Worm (Caenorhabditis elegans) whole organism, midembryonic: ENCODE results near the gene frm-2.

ENCODE experiments used
- med-1 ChIP-seq: sonication (generic microtip); optimal IDR thresholded peaks from 2 replicates; lab custom pipeline; 2017; ENCODE audit warnings: missing genetic modification characterization, mild to moderate bottlenecking, missing compliant biosample characterization, antibody characterized with exemption, missing genetic modification reagents; ENCODE audit not compliant: insufficient read depth
- ref-1 ChIP-seq: fragments of 200-800 bp; sonication (Bioruptor generic); conservative IDR thresholded peaks from 2 replicates; pipeline ENCODE4 v1.3.6; 2022; ENCODE audit warnings: missing genetic modification reagents, missing genetic modification characterization, missing compliant biosample characterization
- ztf-29 ChIP-seq: fragments of 200-800 bp; sonication (Bioruptor generic); IDR thresholded peaks from 2 replicates; pipeline ENCODE4 v1.3.6; 2022; ENCODE audit warnings: missing genetic modification reagents, missing genetic modification characterization, missing compliant biosample characterization

DNA sequence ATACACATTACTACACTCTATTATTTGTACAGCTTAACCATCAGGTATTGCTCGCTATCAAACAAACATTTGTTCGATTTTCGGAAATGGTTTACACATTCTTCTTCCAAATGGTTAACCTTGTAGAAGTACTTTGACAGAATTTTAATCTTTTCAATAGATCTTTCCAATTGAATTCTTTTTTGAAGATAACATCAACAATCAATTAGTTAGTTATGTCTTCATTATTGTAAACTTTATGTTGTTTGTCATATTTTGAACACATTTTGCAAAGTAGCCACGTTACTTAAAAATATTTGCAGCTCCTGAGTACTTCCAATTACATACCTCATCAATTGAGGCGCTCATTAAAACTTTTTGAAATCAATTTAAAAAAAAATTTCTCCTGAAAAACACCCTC lies 16.6 kb downstream of the frm-2 start:
- no peak for TF ChIP-seq ref-1 (GFP tag; lab: Robert Waterston, UW)
- TF ChIP-seq ztf-29 (GFP tag; lab: Robert Waterston, UW), result no peak
- no peak for TF ChIP-seq med-1 (GFP tag; lab: Kevin White, UChicago)
